Fruit fly (Drosophila melanogaster): ENCODE data around the gene Mdh1.
A peak's percentile ranks its signal among the peaks of the same experiment; 100 is the strongest.

dm6 chr2L:10387869-10388726 is 8.0 kb downstream of the Mdh1 start, which contains the start of gene da:
- TF ChIP-seq CG8478 (optimal IDR thresholded peaks at IDR 0.05) (no peak), CTCF (optimal IDR thresholded peaks at IDR 0.05) (peak in 1 of 2 experiments; percentile 51)

All from S2 (cell line).